1 fruit fly cellular context compared by ENCODE assay signal in the genomic region with DNA sequence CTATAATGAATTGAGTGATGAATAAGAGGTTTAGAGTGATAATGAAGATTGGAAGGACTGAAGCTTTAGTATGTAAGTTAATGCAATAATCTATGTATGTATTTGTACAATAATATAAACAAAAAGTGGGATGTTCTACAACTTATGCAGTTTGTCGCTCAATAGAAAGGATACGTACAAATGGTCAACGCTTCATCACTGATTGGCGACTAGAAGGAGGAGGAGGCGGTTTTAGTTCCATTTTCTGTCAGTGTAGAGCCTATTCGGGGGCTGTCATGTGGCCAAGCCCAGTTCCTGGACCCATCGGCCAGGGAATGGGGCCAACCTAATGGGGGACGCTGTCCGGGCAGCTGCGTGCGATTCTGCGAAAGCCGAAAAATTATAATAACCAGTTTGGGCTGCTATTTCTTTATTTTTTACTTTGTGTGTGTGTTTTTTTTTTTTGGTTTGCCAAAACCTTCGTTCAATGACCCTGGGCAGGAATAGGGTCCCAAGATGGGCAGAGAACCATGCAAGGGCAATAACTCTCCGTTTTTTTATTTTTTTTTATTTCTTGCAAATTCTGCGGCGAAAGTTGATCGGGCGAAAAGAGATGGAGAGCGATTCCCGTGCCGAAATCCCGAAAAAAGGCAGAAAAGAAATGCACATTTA.
TF ChIP-seq lines count a peak whose summit lies in the region.

No protein-coding gene starts in this region.

TF ChIP-seq in whole organism, prepupa, 60 proteins besides CTCF, POLR2A, EP300 and RAD21 (continued from another document):
- TF ChIP-seq Smox (GFP tag; optimal IDR thresholded peaks at IDR 0.05; lab: Kevin White, UChicago) (peak; percentile 76), lz (GFP tag; optimal IDR thresholded peaks at IDR 0.05; lab: Kevin White, UChicago) (peak; percentile 56), CG11902 (GFP tag; optimal IDR thresholded peaks at IDR 0.05; lab: Kevin White, UChicago) (peak; percentile 44), pdm3 (GFP tag; optimal IDR thresholded peaks at IDR 0.05; lab: Kevin White, UChicago) (peak; percentile 23), eg (GFP tag; IDR thresholded peaks at IDR 0.05; lab: Robert Waterston, UW) (no peak), topi (GFP tag; optimal IDR thresholded peaks at IDR 0.05; lab: Kevin White, UChicago) (peak; percentile 83), CG4318 (GFP tag; optimal IDR thresholded peaks at IDR 0.05; lab: Kevin White, UChicago) (no peak), CG6163 (GFP tag; IDR thresholded peaks at IDR 0.05; lab: Robert Waterston, UW) (peak; percentile 54; the same call in 1 of the 3 replicates), CG8119 (GFP tag; IDR thresholded peaks at IDR 0.05; lab: Robert Waterston, UW) (no peak), Hr38 (GFP tag; optimal IDR thresholded peaks at IDR 0.05; lab: Kevin White, UChicago) (no peak), CG1621 (tag; optimal IDR thresholded peaks at IDR 0.05; lab: Kevin White, UChicago) (no peak), cyc (GFP tag; optimal IDR thresholded peaks at IDR 0.05; lab: Kevin White, UChicago) (peak; percentile 77), CG10669 (GFP tag; optimal IDR thresholded peaks at IDR 0.05; lab: Kevin White, UChicago) (no peak), CG15336 (GFP tag; IDR thresholded peaks at IDR 0.05; lab: Robert Waterston, UW) (no peak), ss (GFP tag; optimal IDR thresholded peaks at IDR 0.05; lab: Kevin White, UChicago) (no peak), CG7368 (GFP tag; optimal IDR thresholded peaks at IDR 0.05; lab: Kevin White, UChicago) (no peak), Met (GFP tag; optimal IDR thresholded peaks at IDR 0.05; lab: Kevin White, UChicago) (peak; percentile 84), Ets96B (tag; optimal IDR thresholded peaks at IDR 0.05; lab: Kevin White, UChicago) (no peak), CG8632 (GFP tag; optimal IDR thresholded peaks at IDR 0.05; lab: Kevin White, UChicago) (peak; percentile 3), Blimp-1 (GFP tag; optimal IDR thresholded peaks at IDR 0.05; lab: Kevin White, UChicago) (no peak), Ets21C (GFP tag; optimal IDR thresholded peaks at IDR 0.05; lab: Kevin White, UChicago) (peak; percentile 48), Sox102F (GFP tag; optimal IDR thresholded peaks at IDR 0.05; lab: Kevin White, UChicago) (peak; percentile 60), esn (GFP tag; optimal IDR thresholded peaks at IDR 0.05; lab: Kevin White, UChicago) (peak; percentile 76), CG9139 (GFP tag; optimal IDR thresholded peaks at IDR 0.05; lab: Kevin White, UChicago) (no peak), Hr4 (GFP tag; optimal IDR thresholded peaks at IDR 0.05; lab: Kevin White, UChicago) (no peak), net (GFP tag; optimal IDR thresholded peaks at IDR 0.05; lab: Kevin White, UChicago) (no peak), vri (GFP tag; optimal IDR thresholded peaks at IDR 0.05; lab: Kevin White, UChicago) (peak; percentile 42), salr (GFP tag; optimal IDR thresholded peaks at IDR 0.05; lab: Kevin White, UChicago) (no peak), CG34406 (GFP tag; optimal IDR thresholded peaks at IDR 0.05; lab: Kevin White, UChicago) (no peak), achi (GFP tag; optimal IDR thresholded peaks at IDR 0.05; lab: Kevin White, UChicago) (no peak), dsx (GFP tag; optimal IDR thresholded peaks at IDR 0.05; lab: Kevin White, UChicago; ENCODE audit: poor library complexity, severe bottlenecking) (no peak), CG11294 (GFP tag; IDR thresholded peaks at IDR 0.05; lab: Robert Waterston, UW) (no peak), Gug (GFP tag; IDR thresholded peaks at IDR 0.05; lab: Robert Waterston, UW) (no peak)
